Fruit fly (Drosophila melanogaster) whole organism, prepupa: Measurements from ENCODE around the gene Adhr.

Experiments used
- Blimp-1 ChIP-seq: fragments of 200-800 bp; sonication (Bioruptor generic); optimal IDR thresholded peaks from 3 replicates; lab custom pipeline; 2017; ENCODE audit warnings: missing biosample characterization, missing genetic modification characterization, mild to moderate bottlenecking, moderate library complexity, missing genetic modification reagents
- CG10631 ChIP-seq: fragments of 200-800 bp; sonication (Bioruptor generic); optimal IDR thresholded peaks from 2 replicates; lab custom pipeline; 2016; ENCODE audit warnings: missing biosample characterization, missing genetic modification characterization
- CG10669 ChIP-seq: fragments of 200-800 bp; sonication (Bioruptor generic); optimal IDR thresholded peaks from 3 replicates; lab custom pipeline; 2018; ENCODE audit warnings: missing biosample characterization, mild to moderate bottlenecking, missing genetic modification characterization, moderate library complexity
- CG11902 ChIP-seq: fragments of 200-800 bp; sonication (Bioruptor generic); optimal IDR thresholded peaks from 3 replicates; lab custom pipeline; 2016; ENCODE audit warnings: missing biosample characterization, missing genetic modification characterization
- CG15336 ChIP-seq: fragments of 200-800 bp; sonication (Bioruptor generic); IDR thresholded peaks from 2 replicates; pipeline ENCODE4 v1.3.6; 2022; ENCODE audit warnings: missing biosample characterization, missing genetic modification characterization
- CG3032 ChIP-seq: fragments of 200-800 bp; optimal IDR thresholded peaks from 2 replicates; lab custom pipeline; 2019; ENCODE audit warnings: missing biosample characterization, mild to moderate bottlenecking, missing genetic modification characterization, moderate library complexity
- CG31627 ChIP-seq: fragments of 200-800 bp; sonication (Bioruptor generic); optimal IDR thresholded peaks from 3 replicates; lab custom pipeline; 2016; ENCODE audit warnings: missing biosample characterization, missing genetic modification characterization
- CG32006 ChIP-seq: fragments of 200-800 bp; sonication (Bioruptor generic); optimal IDR thresholded peaks from 3 replicates; lab custom pipeline; 2017; ENCODE audit warnings: missing biosample characterization, mild to moderate bottlenecking, missing genetic modification characterization
- CG4318 ChIP-seq: fragments of 200-800 bp; sonication (Bioruptor generic); optimal IDR thresholded peaks from 3 replicates; lab custom pipeline; 2017; ENCODE audit warnings: missing biosample characterization, mild to moderate bottlenecking, missing genetic modification characterization
- CG6163 ChIP-seq: fragments of 200-800 bp; sonication (Bioruptor generic); IDR thresholded peaks from 3 replicates; pipeline ENCODE4 v1.3.6; 2022; ENCODE audit warnings: missing biosample characterization, missing genetic modification characterization
- CG6276 ChIP-seq: fragments of 200-800 bp; sonication (Bioruptor generic); optimal IDR thresholded peaks from 2 replicates; lab custom pipeline; 2017; ENCODE audit warnings: missing biosample characterization, mild to moderate bottlenecking, missing genetic modification characterization
- CG6854 ChIP-seq: fragments of 200-800 bp; sonication (Bioruptor generic); optimal IDR thresholded peaks from 2 replicates; lab custom pipeline; 2017; ENCODE audit warnings: missing biosample characterization, mild to moderate bottlenecking, missing genetic modification characterization
- CG8119 ChIP-seq: fragments of 200-800 bp; sonication (Bioruptor generic); IDR thresholded peaks from 3 replicates; pipeline ENCODE4 v1.3.6; 2022; ENCODE audit warnings: missing biosample characterization, missing genetic modification characterization
- CG9139 ChIP-seq: fragments of 200-800 bp; sonication (Bioruptor generic); optimal IDR thresholded peaks from 3 replicates; lab custom pipeline; 2017; ENCODE audit warnings: missing biosample characterization, mild to moderate bottlenecking, missing genetic modification characterization
- Eip78C ChIP-seq: fragments of 200-800 bp; sonication (Bioruptor generic); peaks from one replicate; lab custom pipeline; 2016; ENCODE audit warnings: missing biosample characterization, missing genetic modification characterization
- Gug ChIP-seq: fragments of 200-800 bp; sonication (Bioruptor generic); IDR thresholded peaks from 2 replicates; pipeline ENCODE4 v1.3.6; 2022; ENCODE audit warnings: missing biosample characterization, missing genetic modification characterization
- Hr4 ChIP-seq: fragments of 200-800 bp; sonication (Bioruptor generic); optimal IDR thresholded peaks from 3 replicates; lab custom pipeline; 2016; ENCODE audit warnings: missing biosample characterization, missing genetic modification characterization
- Met ChIP-seq: fragments of 200-800 bp; sonication (Bioruptor generic); optimal IDR thresholded peaks from 3 replicates; lab custom pipeline; 2016; ENCODE audit warnings: missing biosample characterization, missing genetic modification characterization
- OdsH ChIP-seq: fragments of 200-800 bp; sonication (Bioruptor generic); optimal IDR thresholded peaks from 3 replicates; lab custom pipeline; 2016; ENCODE audit warnings: missing biosample characterization, missing genetic modification characterization
- Smox ChIP-seq: fragments of 200-800 bp; sonication (Bioruptor generic); optimal IDR thresholded peaks from 3 replicates; lab custom pipeline; 2016; ENCODE audit warnings: missing biosample characterization, missing genetic modification characterization
- Sox102F ChIP-seq: fragments of 200-800 bp; sonication (Bioruptor generic); optimal IDR thresholded peaks from 2 replicates; lab custom pipeline; 2016; ENCODE audit warnings: missing biosample characterization, mild to moderate bottlenecking, missing genetic modification characterization
- Sox14 ChIP-seq: fragments of 200-800 bp; sonication (Bioruptor generic); optimal IDR thresholded peaks from 3 replicates; lab custom pipeline; 2016; ENCODE audit warnings: missing biosample characterization, missing genetic modification characterization
- dsx ChIP-seq: fragments of 200-800 bp; optimal IDR thresholded peaks from 3 replicates; lab custom pipeline; 2019; ENCODE audit warnings: missing biosample characterization, mild to moderate bottlenecking, missing genetic modification characterization, moderate library complexity; ENCODE audit not compliant: poor library complexity, severe bottlenecking
- eg ChIP-seq: fragments of 200-800 bp; sonication (Bioruptor generic); IDR thresholded peaks from 3 replicates; pipeline ENCODE4 v1.3.6; 2022; ENCODE audit warnings: missing biosample characterization, missing genetic modification characterization
- fd85E ChIP-seq: fragments of 200-800 bp; sonication (Bioruptor generic); optimal IDR thresholded peaks from 3 replicates; lab custom pipeline; 2016; ENCODE audit warnings: missing biosample characterization, missing genetic modification characterization
- net ChIP-seq: fragments of 200-800 bp; sonication (Bioruptor generic); optimal IDR thresholded peaks from 3 replicates; lab custom pipeline; 2016; ENCODE audit warnings: missing biosample characterization, missing genetic modification characterization
- salr ChIP-seq, 2 experiments: fragments of 200-800 bp; sonication (Bioruptor generic); optimal IDR thresholded peaks; 3 replicates each; lab custom pipeline; 2016 to 2018; ENCODE audit warnings: missing biosample characterization in 2 of 2, missing genetic modification characterization in 2 of 2, mild to moderate bottlenecking in 1 of 2
- spab ChIP-seq: fragments of 200-800 bp; sonication (Bioruptor generic); optimal IDR thresholded peaks from 2 replicates; lab custom pipeline; 2017; ENCODE audit warnings: missing biosample characterization, mild to moderate bottlenecking, missing genetic modification characterization, missing genetic modification reagents
- ss ChIP-seq, 2 experiments: fragments of 200-800 bp; sonication (Bioruptor generic); optimal IDR thresholded peaks; 2 replicates in 1 of 2; 3 replicates in 1 of 2; lab custom pipeline; 2017 to 2018; ENCODE audit warnings: mild to moderate bottlenecking in 2 of 2, missing biosample characterization in 2 of 2, missing genetic modification characterization in 2 of 2, moderate library complexity in 1 of 2
- svp ChIP-seq: fragments of 200-800 bp; sonication (Bioruptor generic); peaks from one replicate; lab custom pipeline; 2016; ENCODE audit warnings: missing biosample characterization, missing genetic modification characterization

Adhr gene

dm6 chr2L:14651685-14652536 lies 36.6 kb downstream of the Adhr start (continued):
- TF ChIP-seq Sox14 (GFP tag; lab: Kevin White, UChicago): peak; percentile 49
- TF ChIP-seq dsx (GFP tag; lab: Kevin White, UChicago): peak; percentile 98
- peak; percentile 41 for TF ChIP-seq OdsH (GFP tag; lab: Kevin White, UChicago)
- TF ChIP-seq Met (GFP tag; lab: Kevin White, UChicago): peak; percentile 50
- no peak for TF ChIP-seq Gug (GFP tag; lab: Robert Waterston, UW)
- TF ChIP-seq CG3032 (tag; lab: Kevin White, UChicago): peak; percentile 54
- peak; percentile 26 for TF ChIP-seq CG10631 (GFP tag; lab: Kevin White, UChicago)
- TF ChIP-seq salr (GFP tag; optimal IDR thresholded peaks at IDR 0.05; lab: Kevin White, UChicago): peak in 1 of 2 experiments; percentile 23
- no peak for TF ChIP-seq ss (GFP tag; optimal IDR thresholded peaks at IDR 0.05; lab: Kevin White, UChicago)

- no peak for TF ChIP-seq CG11902 (GFP tag; lab: Kevin White, UChicago)
- TF ChIP-seq CG6163 (GFP tag; lab: Robert Waterston, UW): 0 out of 3 replicates have a peak, but pooled peaks have one; percentile 3
- peak; percentile 28 for TF ChIP-seq Eip78C
- TF ChIP-seq Smox: no peak
- TF ChIP-seq Blimp-1 (GFP tag; lab: Kevin White, UChicago): peak; percentile 74
- peak; percentile 7 for TF ChIP-seq CG32006 (GFP tag; lab: Kevin White, UChicago)
- peak; percentile 49 for TF ChIP-seq CG6276
These were observed 38.1 kb downstream of the Adhr start for dm6 chr2L:14653429-14653828.

dm6 chr2L:14654952-14655351 lies 39.6 kb downstream of the Adhr start:
- TF ChIP-seq CG10631 (GFP tag; lab: Kevin White, UChicago): no peak
- TF ChIP-seq CG9139 (GFP tag; lab: Kevin White, UChicago): no peak
- no peak for TF ChIP-seq CG6854 (GFP tag; lab: Kevin White, UChicago)
- TF ChIP-seq eg (GFP tag; lab: Robert Waterston, UW): peak; percentile 45; the same call in 1 of the 3 replicates
- TF ChIP-seq CG31627 (GFP tag; lab: Kevin White, UChicago): no peak
- no peak for TF ChIP-seq fd85E (GFP tag; lab: Kevin White, UChicago)
- no peak for TF ChIP-seq Hr4 (GFP tag; lab: Kevin White, UChicago)
- TF ChIP-seq CG32006 (GFP tag; lab: Kevin White, UChicago): no peak
- TF ChIP-seq Sox102F (GFP tag; lab: Kevin White, UChicago): no peak
- peak; percentile 35 for TF ChIP-seq Blimp-1 (GFP tag; lab: Kevin White, UChicago)
- TF ChIP-seq CG15336 (GFP tag; lab: Robert Waterston, UW): peak; percentile 34; the same call in 1 of the 2 replicates
- TF ChIP-seq CG8119 (GFP tag; lab: Robert Waterston, UW): peak; percentile 43; the same call in 1 of the 3 replicates
- no peak for TF ChIP-seq net (GFP tag; lab: Kevin White, UChicago)
- TF ChIP-seq CG6163 (GFP tag; lab: Robert Waterston, UW): 0 out of 3 replicates have a peak, but pooled peaks have one; percentile 35
- TF ChIP-seq CG10669 (GFP tag; lab: Kevin White, UChicago): no peak
- peak; percentile 84 for TF ChIP-seq svp

dm6 chr2L:14656111-14656881 lies 40.9 kb downstream of the Adhr start:
- TF ChIP-seq svp (peak; percentile 38), Eip78C (peak; percentile 27), CG11902 (GFP tag; lab: Kevin White, UChicago) (no peak)
- TF ChIP-seq, all 60 proteins: peak for 2

dm6 chr2L:14658853-14659252 lies 43.5 kb downstream of the Adhr start:
- TF ChIP-seq CG9139 (GFP tag; lab: Kevin White, UChicago): no peak
- peak; percentile 16 for TF ChIP-seq Eip78C
- no peak for TF ChIP-seq spab (GFP tag; lab: Kevin White, UChicago)
- 0 out of 3 replicates have a peak, but pooled peaks have one; percentile 6 for TF ChIP-seq eg (GFP tag; lab: Robert Waterston, UW)
- TF ChIP-seq CG4318 (GFP tag; lab: Kevin White, UChicago): peak; percentile 3
- TF ChIP-seq, all 60 proteins: peak for 3
